Fruit fly (Drosophila melanogaster) whole organism, prepupa: ENCODE data around the gene CG11696.

Experiments used
- CG11902 ChIP-seq: fragments of 200-800 bp; sonication (Bioruptor generic); optimal IDR thresholded peaks from 3 replicates; lab custom pipeline; 2016; ENCODE audit warnings: missing biosample characterization, missing genetic modification characterization
- CG16779 ChIP-seq: fragments of 200-800 bp; sonication (Bioruptor generic); optimal IDR thresholded peaks from 3 replicates; lab custom pipeline; 2017; ENCODE audit warnings: missing biosample characterization, mild to moderate bottlenecking, missing genetic modification characterization
- CG32006 ChIP-seq: fragments of 200-800 bp; sonication (Bioruptor generic); optimal IDR thresholded peaks from 3 replicates; lab custom pipeline; 2017; ENCODE audit warnings: missing biosample characterization, mild to moderate bottlenecking, missing genetic modification characterization
- CG6163 ChIP-seq: fragments of 200-800 bp; sonication (Bioruptor generic); IDR thresholded peaks from 3 replicates; pipeline ENCODE4 v1.3.6; 2022; ENCODE audit warnings: missing biosample characterization, missing genetic modification characterization
- CG6792 ChIP-seq: fragments of 200-800 bp; sonication (Bioruptor generic); optimal IDR thresholded peaks from 3 replicates; lab custom pipeline; 2016; ENCODE audit warnings: missing biosample characterization, missing genetic modification characterization
- CG8119 ChIP-seq: fragments of 200-800 bp; sonication (Bioruptor generic); IDR thresholded peaks from 3 replicates; pipeline ENCODE4 v1.3.6; 2022; ENCODE audit warnings: missing biosample characterization, missing genetic modification characterization
- Gug ChIP-seq: fragments of 200-800 bp; sonication (Bioruptor generic); IDR thresholded peaks from 2 replicates; pipeline ENCODE4 v1.3.6; 2022; ENCODE audit warnings: missing biosample characterization, missing genetic modification characterization
- Hr39 ChIP-seq: fragments of 200-800 bp; sonication (Bioruptor generic); optimal IDR thresholded peaks from 2 replicates; lab custom pipeline; 2016; ENCODE audit warnings: missing biosample characterization, missing genetic modification characterization
- Lpt ChIP-seq: fragments of 200-800 bp; sonication (Bioruptor generic); optimal IDR thresholded peaks from 3 replicates; lab custom pipeline; 2016; ENCODE audit warnings: missing biosample characterization, missing genetic modification characterization
- svp ChIP-seq: fragments of 200-800 bp; sonication (Bioruptor generic); peaks from one replicate; lab custom pipeline; 2016; ENCODE audit warnings: missing biosample characterization, missing genetic modification characterization
- topi ChIP-seq: fragments of 200-800 bp; sonication (Bioruptor generic); optimal IDR thresholded peaks from 3 replicates; lab custom pipeline; 2016; ENCODE audit warnings: missing biosample characterization, missing genetic modification characterization

DNA sequence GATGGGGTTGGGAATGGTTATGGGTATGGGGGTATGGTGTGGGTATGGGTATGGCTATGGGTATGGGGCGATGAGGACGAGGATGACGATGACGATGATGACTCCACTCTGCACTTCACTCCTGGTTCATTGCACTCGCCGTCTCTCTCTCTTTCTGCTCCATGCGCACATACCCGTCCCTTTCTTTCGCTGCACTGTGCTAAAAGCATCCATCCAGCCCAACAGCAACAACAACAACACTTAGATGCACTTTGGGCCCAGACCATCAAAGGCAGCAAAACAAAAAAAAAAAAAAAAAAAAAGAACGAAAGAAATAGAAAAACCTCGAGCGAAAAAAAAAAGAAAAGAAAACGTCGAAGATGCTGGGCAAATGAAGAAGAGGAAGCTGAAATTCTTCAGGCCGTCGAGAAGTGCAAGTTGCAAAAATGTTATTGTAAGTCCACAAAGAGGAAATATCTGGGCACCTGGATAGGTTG, 28.5 kb upstream of the CG11696 start:
- TF ChIP-seq CG32006 (GFP tag; lab: Kevin White, UChicago): peak; percentile 7
- no peak for TF ChIP-seq CG16779
- TF ChIP-seq topi (GFP tag; lab: Kevin White, UChicago): no peak
- no peak for TF ChIP-seq svp (GFP tag; lab: Kevin White, UChicago)
- TF ChIP-seq Gug (GFP tag; lab: Robert Waterston, UW): no peak
- peak; percentile 53; the same call in 2 of the 3 replicates for TF ChIP-seq CG6163 (GFP tag; lab: Robert Waterston, UW)
- TF ChIP-seq CG11902 (GFP tag; lab: Kevin White, UChicago): no peak
- no peak for TF ChIP-seq CG6792
- peak; percentile 47; the same call in 2 of the 3 replicates for TF ChIP-seq CG8119
- TF ChIP-seq Lpt: peak; percentile 44
- TF ChIP-seq Hr39: no peak
